Fruit fly (Drosophila melanogaster) whole organism, wandering third instar larva: ENCODE data around the gene CG6688.

Experiments
- brk ChIP-seq: fragments of 200-800 bp; sonication (Bioruptor generic); optimal IDR thresholded peaks from 2 replicates; lab custom pipeline; 2016; ENCODE audit warnings: missing biosample characterization, mild to moderate bottlenecking, missing genetic modification characterization
- dl ChIP-seq, 2 experiments: fragments of 175-275, 200-275 bp in 1 of 2; fragments of 200-275 bp in 1 of 2; sonication (Bioruptor generic); optimal IDR thresholded peaks; lab custom pipeline; 2018; ENCODE audit warnings: mild to moderate bottlenecking in 2 of 2, missing biosample characterization in 2 of 2, missing genetic modification characterization in 2 of 2, moderate library complexity in 2 of 2; ENCODE audit not compliant: partially characterized antibody in 2 of 2, insufficient read depth in 1 of 2
- psq ChIP-seq: fragments of 200-800 bp; sonication (Bioruptor generic); optimal IDR thresholded peaks from 3 replicates; lab custom pipeline; 2017; ENCODE audit warnings: missing biosample characterization, mild to moderate bottlenecking, missing genetic modification characterization, moderate library complexity
- woc ChIP-seq: sonication (Bioruptor generic); optimal IDR thresholded peaks from 2 replicates; lab custom pipeline; 2016; ENCODE audit warnings: missing biosample characterization, mild to moderate bottlenecking, missing genetic modification characterization

dm6 chr3R:23053936-23054335, 41.7 kb downstream of the CG6688 start, which contains the start of gene p53:
- TF ChIP-seq psq (no peak), brk (GFP tag; lab: Kevin White, UChicago) (no peak), dl (GFP tag; optimal IDR thresholded peaks at IDR 0.05; lab: Kevin White, UChicago; ENCODE audit: insufficient read depth in 1 of 2, partially characterized antibody in 2 of 2) (no peak), woc (no peak)
